Worm (Caenorhabditis elegans): ENCODE results near the gene piga-1.

DNA sequence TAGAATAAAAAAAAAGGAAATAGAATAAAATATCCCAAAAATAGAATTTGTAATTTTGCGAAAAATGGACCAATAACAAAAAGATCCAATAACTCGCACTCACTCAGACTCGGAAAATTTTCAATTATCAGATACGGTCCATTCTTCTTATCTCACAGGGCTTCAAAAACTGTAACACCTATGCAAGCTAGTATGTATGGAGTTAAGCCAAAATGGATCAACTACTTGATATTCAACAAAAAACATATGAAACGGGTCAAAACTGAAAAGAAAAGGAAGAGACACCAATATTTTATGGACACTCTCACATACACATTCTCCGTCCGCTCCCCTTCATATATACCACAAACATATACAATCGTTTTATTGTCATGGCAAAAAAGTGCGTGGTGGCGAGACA lies 24.1 kb upstream of the piga-1 start, which contains the start of gene C34C6.9:
- TF ChIP-seq ama-1 (optimal IDR thresholded peaks at IDR 0.05) (no peak), ama-1 (GFP tag; optimal IDR thresholded peaks at IDR 0.05) (no peak), D2030.7 (GFP tag; IDR thresholded peaks at IDR 0.05) (no peak), hmg-1.2 (GFP tag; IDR thresholded peaks at IDR 0.05) (no peak), fkh-3 (tag; optimal IDR thresholded peaks at IDR 0.05) (no peak), bed-2 (GFP tag; IDR thresholded peaks at IDR 0.05) (no peak), dpff-1 (tag; optimal IDR thresholded peaks at IDR 0.05) (no peak), F49E8.2 (tag; optimal IDR thresholded peaks at IDR 0.05; ENCODE audit: insufficient read depth) (no peak)
